Fruit fly (Drosophila melanogaster) whole organism, adult: Measurements from ENCODE around the gene retinin.

Experiments used
- CG11617 ChIP-seq: fragments of 200-800 bp; sonication (Bioruptor generic); optimal IDR thresholded peaks from 2 replicates; lab custom pipeline; 2017; ENCODE audit warnings: mild to moderate bottlenecking, missing biosample characterization, missing genetic modification reagents, missing genetic modification characterization
- CG12768 ChIP-seq: fragments of 200-800 bp; sonication (Bioruptor generic); optimal IDR thresholded peaks from 2 replicates; lab custom pipeline; 2017; ENCODE audit warnings: missing biosample characterization, missing genetic modification characterization, mild to moderate bottlenecking, moderate library complexity, missing genetic modification reagents
- CG1620 ChIP-seq: fragments of 200-800 bp; sonication (Bioruptor generic); optimal IDR thresholded peaks from 2 replicates; lab custom pipeline; 2016; ENCODE audit warnings: missing biosample characterization, missing genetic modification characterization
- CG7045 ChIP-seq: fragments of 200-800 bp; sonication (Bioruptor generic); optimal IDR thresholded peaks from 2 replicates; lab custom pipeline; 2017; ENCODE audit warnings: missing biosample characterization, mild to moderate bottlenecking, missing genetic modification characterization
- CG7101 ChIP-seq: fragments of 200-800 bp; sonication (Bioruptor generic); optimal IDR thresholded peaks from 2 replicates; lab custom pipeline; 2018; ENCODE audit warnings: missing biosample characterization, mild to moderate bottlenecking, missing genetic modification characterization, moderate library complexity
- Clk ChIP-seq: fragments of 200-800 bp; sonication (Bioruptor generic); optimal IDR thresholded peaks from 2 replicates; lab custom pipeline; 2017; ENCODE audit warnings: missing biosample characterization, missing genetic modification characterization
- Hr96 ChIP-seq: fragments of 200-800 bp; sonication (Bioruptor generic); optimal IDR thresholded peaks from 2 replicates; lab custom pipeline; 2016; ENCODE audit warnings: missing biosample characterization, missing genetic modification characterization
- bab1 ChIP-seq: fragments of 200-800 bp; sonication (Bioruptor generic); optimal IDR thresholded peaks from 3 replicates; lab custom pipeline; 2019; ENCODE audit warnings: missing biosample characterization, mild to moderate bottlenecking, missing genetic modification characterization, moderate library complexity
- kay ChIP-seq: fragments of 200-800 bp; sonication (Bioruptor generic); peaks from one replicate; lab custom pipeline; 2016; ENCODE audit warnings: missing biosample characterization, missing genetic modification characterization, borderline replicate concordance
- pad ChIP-seq: fragments of 200-800 bp; sonication (Bioruptor generic); optimal IDR thresholded peaks from 3 replicates; lab custom pipeline; 2017; ENCODE audit warnings: missing biosample characterization, missing genetic modification characterization, mild to moderate bottlenecking, moderate library complexity, missing genetic modification reagents
- tj ChIP-seq: fragments of 200-800 bp; sonication (Bioruptor generic); optimal IDR thresholded peaks from 3 replicates; lab custom pipeline; 2017; ENCODE audit warnings: missing biosample characterization, mild to moderate bottlenecking, missing genetic modification characterization, moderate library complexity
- toe ChIP-seq: fragments of 200-800 bp; sonication (Bioruptor generic); optimal IDR thresholded peaks from 2 replicates; lab custom pipeline; 2016; ENCODE audit warnings: missing biosample characterization, missing genetic modification characterization

DNA sequence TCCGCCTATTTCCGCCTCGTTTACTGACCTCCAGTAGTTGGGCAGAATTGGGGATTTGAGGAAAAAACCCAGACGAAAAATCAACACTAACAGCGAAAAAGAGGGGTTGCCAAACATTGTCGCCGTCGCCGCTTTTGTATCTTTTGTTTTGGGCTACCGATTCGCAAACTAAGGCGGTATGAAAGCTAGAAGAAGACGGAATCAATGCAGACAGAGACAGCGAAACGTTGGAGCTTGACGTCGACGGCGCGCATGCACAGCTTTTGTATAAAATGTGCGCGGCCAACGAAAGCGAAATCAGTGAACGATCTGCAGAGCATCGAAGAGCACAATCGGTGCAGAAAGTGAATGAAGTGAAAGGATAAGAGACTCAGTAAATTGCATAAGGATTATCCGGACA, 7.0 kb downstream of the retinin start, which contains the start of gene CG4998:
- no peak for TF ChIP-seq kay (GFP tag; lab: Kevin White, UChicago)
- TF ChIP-seq bab1 (GFP tag; lab: Kevin White, UChicago), result no peak
- no peak for TF ChIP-seq pad (GFP tag; lab: Kevin White, UChicago)
- TF ChIP-seq toe (GFP tag; lab: Kevin White, UChicago), result no peak
- TF ChIP-seq CG12768, result no peak
- no peak for TF ChIP-seq Clk (GFP tag; lab: Kevin White, UChicago)
- no peak for TF ChIP-seq Hr96 (GFP tag; lab: Kevin White, UChicago)
- no peak for TF ChIP-seq CG7045 (GFP tag; lab: Kevin White, UChicago)
- TF ChIP-seq CG11617 (GFP tag; lab: Kevin White, UChicago), result no peak
- TF ChIP-seq CG7101, result no peak
- TF ChIP-seq tj (GFP tag; lab: Kevin White, UChicago), result no peak
- no peak for TF ChIP-seq CG1620
